Worm (Caenorhabditis elegans) whole organism, L1 larva: ENCODE data around the gene sftb-1.

Source experiments
- ama-1 ChIP-seq: fragments of 150-350 bp; optimal IDR thresholded peaks from 2 replicates; lab custom pipeline; 2014
- fos-1 ChIP-seq: fragments of 150-350 bp; optimal IDR thresholded peaks from 2 replicates; lab custom pipeline; 2014; ENCODE audit warnings: missing biosample characterization, missing genetic modification characterization
- irx-1 ChIP-seq: sonication (generic microtip); optimal IDR thresholded peaks from 2 replicates; lab custom pipeline; 2016; ENCODE audit warnings: missing genetic modification characterization, missing compliant biosample characterization
- nhr-19 ChIP-seq: fragments of 200-800 bp; sonication (Bioruptor generic); conservative IDR thresholded peaks from 2 replicates; pipeline ENCODE4 v1.3.6; 2022; ENCODE audit warnings: missing genetic modification characterization, missing compliant biosample characterization
- nhr-20 ChIP-seq: sonication (generic microtip); optimal IDR thresholded peaks from 2 replicates; lab custom pipeline; 2016; ENCODE audit warnings: mild to moderate bottlenecking, missing genetic modification characterization, missing compliant biosample characterization
- nhr-237 ChIP-seq: fragments of 150-350 bp; optimal IDR thresholded peaks from 2 replicates; lab custom pipeline; 2014; ENCODE audit warnings: missing biosample characterization, missing genetic modification characterization
- sptf-1 ChIP-seq: fragments of 150-350 bp; optimal IDR thresholded peaks from 2 replicates; lab custom pipeline; 2014; ENCODE audit warnings: missing biosample characterization, missing genetic modification characterization
- unc-130 ChIP-seq: fragments of 150-350 bp; optimal IDR thresholded peaks from 2 replicates; lab custom pipeline; 2017; ENCODE audit warnings: missing biosample characterization, missing genetic modification characterization, inconsistent platforms

DNA sequence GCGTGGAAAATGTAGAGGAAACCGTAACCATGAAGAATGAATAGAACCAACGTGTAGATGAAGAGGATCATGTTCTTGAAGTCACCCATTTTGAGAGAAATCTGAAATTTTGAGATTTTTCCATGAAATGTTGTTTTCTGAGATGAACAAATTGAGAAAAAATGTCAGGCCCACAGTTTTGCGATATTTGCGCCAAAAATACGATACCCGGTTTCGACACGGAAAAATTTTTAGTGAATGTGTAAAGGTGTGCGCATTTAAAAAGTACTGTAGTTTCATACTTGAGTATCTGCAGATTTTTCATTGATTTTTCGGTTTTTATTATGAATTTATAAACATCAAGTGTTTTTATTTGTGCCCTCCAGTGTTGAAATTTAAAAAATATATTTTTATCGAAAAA is 33.2 kb upstream of the sftb-1 start, which contains the start of gene R10E4.9:
- TF ChIP-seq nhr-20 (no peak), sptf-1 (tag; lab: Kevin White, UChicago) (no peak), fos-1 (no peak), nhr-19 (no peak), nhr-237 (tag; lab: Kevin White, UChicago) (no peak), ama-1 (no peak), irx-1 (tag; lab: Kevin White, UChicago) (no peak), unc-130 (no peak)
